Worm (Caenorhabditis elegans): ENCODE results near the gene F27E5.9.

The F27E5.9 gene

DNA sequence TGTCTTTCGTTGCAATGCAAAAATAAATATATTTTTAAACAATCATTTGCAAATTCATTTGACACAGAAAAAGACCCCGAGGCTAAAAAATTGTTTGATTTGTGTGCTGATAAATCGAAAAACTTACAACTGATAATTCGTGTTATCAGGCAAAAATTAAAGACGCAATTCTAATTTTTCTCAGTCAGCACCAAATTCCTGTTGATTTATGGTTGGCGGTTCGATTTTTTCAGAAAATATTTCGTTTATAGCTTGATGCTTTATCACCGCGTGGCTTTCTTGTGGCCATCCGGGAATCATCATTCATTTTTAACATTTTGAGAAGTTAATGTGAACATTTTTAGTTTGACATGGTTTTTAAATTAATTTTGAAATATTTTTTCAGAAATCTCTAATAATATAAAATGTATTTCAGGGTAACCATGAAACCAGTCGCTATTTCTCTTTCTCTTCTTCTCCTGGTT is 4.5 kb downstream of the F27E5.9 start, which contains the start of gene asah-2:
asah-2 (plus strand) TSS at position 414 of the 464 bp plus-strand sequence.
- TF ChIP-seq ztf-29 (GFP tag; IDR thresholded peaks at IDR 0.05), result no peak
- TF ChIP-seq ref-1 (GFP tag; conservative IDR thresholded peaks at IDR 0.05), result no peak

DNA sequence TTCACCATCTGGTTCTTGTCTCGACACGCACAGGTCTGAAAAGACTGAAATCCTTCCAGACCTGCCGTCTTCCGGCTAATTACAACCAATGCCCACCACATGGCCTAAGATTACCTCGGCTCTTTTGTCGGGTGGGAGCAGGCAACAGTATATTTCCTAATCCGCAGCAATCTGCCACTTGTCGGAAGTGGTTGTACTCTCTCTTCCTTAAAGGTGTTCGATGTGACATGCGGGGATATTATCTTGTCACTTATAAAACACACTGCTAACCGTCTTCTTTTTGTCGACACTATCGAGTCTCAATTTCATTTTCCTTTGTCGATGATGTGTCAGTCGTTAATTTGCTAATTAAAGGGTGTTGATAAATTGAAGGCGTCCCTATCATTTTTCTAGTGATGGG is 9.3 kb downstream of the F27E5.9 start, which contains the start of gene F27E5.3:
F27E5.3 (minus strand) TSS at position 101 of the 400 bp plus-strand sequence.
- TF ChIP-seq ztf-29 (GFP tag; IDR thresholded peaks at IDR 0.05) (no peak), med-1 (GFP tag; optimal IDR thresholded peaks at IDR 0.05; ENCODE audit: insufficient read depth) (no peak), cog-1 (tag; optimal IDR thresholded peaks at IDR 0.05) (no peak), flt-1 (GFP tag; IDR thresholded peaks at IDR 0.05) (no peak), ref-1 (GFP tag; conservative IDR thresholded peaks at IDR 0.05) (no peak), tab-1 (GFP tag; IDR thresholded peaks at IDR 0.05) (no peak), T22C8.4 (GFP tag; IDR thresholded peaks at IDR 0.05) (no peak), ztf-23 (GFP tag; IDR thresholded peaks at IDR 0.05) (no peak), klf-2 (GFP tag; conservative IDR thresholded peaks at IDR 0.05) (no peak)

DNA sequence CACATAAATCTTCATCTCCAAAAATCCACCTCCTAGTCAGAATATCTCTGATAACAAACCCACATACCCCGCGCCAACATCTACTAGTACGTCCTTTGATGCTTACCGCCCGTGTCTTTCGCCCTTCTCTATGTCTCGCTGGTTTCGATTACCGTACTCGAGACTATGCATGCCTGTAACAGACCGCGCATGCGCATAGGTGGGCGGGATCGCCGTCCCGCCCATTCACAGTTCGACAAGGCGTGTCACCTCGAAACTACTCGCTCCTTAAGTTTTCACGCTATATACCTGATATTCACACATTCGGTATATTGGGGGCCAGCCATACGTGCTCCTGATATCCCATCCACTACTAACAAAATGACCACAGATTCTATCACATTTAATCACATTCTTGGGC is 11.7 kb downstream of the F27E5.9 start, which contains the start of gene pax-3:
pax-3 (plus strand) TSS at position 83 of the 400 bp plus-strand sequence.
- no peak for TF ChIP-seq med-1 (GFP tag; optimal IDR thresholded peaks at IDR 0.05; ENCODE audit: insufficient read depth)
- no peak for TF ChIP-seq tab-1 (GFP tag; IDR thresholded peaks at IDR 0.05)
- no peak for TF ChIP-seq T22C8.4 (GFP tag; IDR thresholded peaks at IDR 0.05)
- TF ChIP-seq ztf-29 (GFP tag; IDR thresholded peaks at IDR 0.05), result no peak
- TF ChIP-seq cog-1 (tag; optimal IDR thresholded peaks at IDR 0.05), result no peak
- no peak for TF ChIP-seq klf-2 (GFP tag; conservative IDR thresholded peaks at IDR 0.05)
- no peak for TF ChIP-seq ztf-23 (GFP tag; IDR thresholded peaks at IDR 0.05)
- TF ChIP-seq flt-1 (GFP tag; IDR thresholded peaks at IDR 0.05), result no peak
- no peak for TF ChIP-seq ref-1 (GFP tag; conservative IDR thresholded peaks at IDR 0.05)

DNA sequence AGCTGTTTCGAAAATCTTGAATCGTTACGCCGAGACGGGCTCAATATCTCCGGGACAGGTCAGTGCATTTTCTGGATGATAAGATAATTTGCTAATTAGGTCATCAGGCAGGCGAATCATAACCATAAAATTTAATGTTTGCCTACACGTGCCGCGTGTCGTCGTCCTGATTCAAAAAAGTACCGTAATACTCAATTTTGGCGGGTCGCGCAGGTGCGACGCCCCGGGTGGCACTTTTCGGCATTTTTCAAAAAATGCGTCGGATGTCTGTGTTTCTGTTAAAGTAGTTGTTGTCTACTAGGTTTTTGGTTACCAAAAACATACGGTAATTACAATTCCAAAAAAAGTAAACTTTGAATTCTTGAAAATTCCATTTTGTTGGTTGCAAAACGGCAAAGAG is 12.8 kb downstream of the F27E5.9 start:
- TF ChIP-seq cog-1 (tag; optimal IDR thresholded peaks at IDR 0.05) (no peak), med-1 (GFP tag; optimal IDR thresholded peaks at IDR 0.05; ENCODE audit: insufficient read depth) (no peak), klf-2 (GFP tag; conservative IDR thresholded peaks at IDR 0.05) (no peak), ref-1 (GFP tag; conservative IDR thresholded peaks at IDR 0.05) (no peak), T22C8.4 (GFP tag; IDR thresholded peaks at IDR 0.05) (no peak), flt-1 (GFP tag; IDR thresholded peaks at IDR 0.05) (no peak), tab-1 (GFP tag; IDR thresholded peaks at IDR 0.05) (no peak), ztf-29 (GFP tag; IDR thresholded peaks at IDR 0.05) (no peak), ztf-23 (GFP tag; IDR thresholded peaks at IDR 0.05) (no peak)

DNA sequence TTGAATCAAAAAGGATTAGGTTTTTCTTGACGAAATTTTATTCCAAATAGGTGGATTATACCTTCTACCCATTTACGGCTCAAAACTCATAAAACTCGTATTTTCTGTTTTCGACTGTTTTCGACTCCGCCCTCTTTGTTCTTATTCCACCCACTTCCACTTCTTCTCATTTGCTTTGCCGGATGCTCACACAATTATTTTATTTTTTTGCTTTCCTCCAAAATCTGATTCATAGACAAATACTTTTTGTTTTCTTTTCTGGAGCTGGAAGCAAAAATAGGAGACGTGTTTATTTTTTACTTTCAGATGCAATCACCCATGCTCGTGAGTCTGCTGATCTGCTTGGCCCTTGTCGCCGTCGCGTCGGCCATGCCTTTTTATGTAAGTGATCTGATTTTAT is 20.4 kb downstream of the F27E5.9 start, which contains the start of gene nlp-63:
nlp-63 (plus strand) TSS at position 301 of the 400 bp plus-strand sequence.
- no peak for TF ChIP-seq ztf-23 (GFP tag; IDR thresholded peaks at IDR 0.05)
- TF ChIP-seq ztf-29 (GFP tag; IDR thresholded peaks at IDR 0.05), result no peak
- TF ChIP-seq cog-1 (tag; optimal IDR thresholded peaks at IDR 0.05), result no peak
- no peak for TF ChIP-seq ref-1 (GFP tag; conservative IDR thresholded peaks at IDR 0.05)
- no peak for TF ChIP-seq T22C8.4 (GFP tag; IDR thresholded peaks at IDR 0.05)
- no peak for TF ChIP-seq med-1 (GFP tag; optimal IDR thresholded peaks at IDR 0.05; ENCODE audit: insufficient read depth)
- TF ChIP-seq tab-1 (GFP tag; IDR thresholded peaks at IDR 0.05), result no peak
- TF ChIP-seq flt-1 (GFP tag; IDR thresholded peaks at IDR 0.05), result no peak
- TF ChIP-seq klf-2 (GFP tag; conservative IDR thresholded peaks at IDR 0.05), result no peak

DNA sequence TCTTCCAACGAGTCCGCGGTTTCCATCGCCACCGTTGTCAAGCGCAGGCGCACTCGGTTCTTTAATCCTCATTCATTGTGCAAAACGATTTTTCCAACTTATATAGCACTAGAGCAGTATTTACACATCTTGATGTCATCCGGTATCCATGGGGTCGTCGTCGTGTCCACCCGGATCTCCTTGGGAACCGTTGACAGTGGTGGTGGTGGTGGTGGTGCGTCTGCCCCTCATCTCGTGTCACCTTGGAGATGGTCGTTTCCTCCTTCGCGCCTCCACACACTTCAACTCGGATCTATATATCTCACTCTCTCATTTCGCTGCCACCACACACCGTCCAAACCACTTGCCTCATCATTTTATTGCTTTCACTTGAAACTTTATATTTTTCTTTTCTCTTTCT is 28.0 kb downstream of the F27E5.9 start:
- peak; percentile 51; the same call in 1 of the 2 replicates for TF ChIP-seq flt-1 (GFP tag; IDR thresholded peaks at IDR 0.05)
- no peak for TF ChIP-seq ref-1 (GFP tag; conservative IDR thresholded peaks at IDR 0.05)

DNA sequence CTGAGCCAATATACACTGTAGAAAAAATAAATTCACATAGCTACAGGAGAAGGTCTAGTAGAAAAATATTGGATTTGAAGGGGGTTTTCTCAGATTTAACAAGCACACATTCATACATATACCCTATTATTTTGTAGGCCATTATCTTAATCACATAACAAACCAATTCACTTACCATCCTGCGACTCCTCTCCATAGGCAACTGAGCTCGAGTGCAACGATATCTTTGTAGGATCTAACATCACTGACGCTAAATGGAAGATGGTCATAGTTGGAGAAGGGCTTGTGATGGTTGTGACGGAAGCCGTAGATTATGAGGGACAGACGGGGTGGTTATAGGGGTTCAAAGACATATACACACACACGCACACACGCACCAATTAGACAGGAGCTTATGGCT is 29.4 kb downstream of the F27E5.9 start:
- TF ChIP-seq flt-1 (GFP tag; IDR thresholded peaks at IDR 0.05) (no peak), med-1 (GFP tag; optimal IDR thresholded peaks at IDR 0.05; ENCODE audit: insufficient read depth) (no peak), tab-1 (GFP tag; IDR thresholded peaks at IDR 0.05) (no peak), cog-1 (tag; optimal IDR thresholded peaks at IDR 0.05) (no peak), ref-1 (GFP tag; conservative IDR thresholded peaks at IDR 0.05) (no peak), ztf-29 (GFP tag; IDR thresholded peaks at IDR 0.05) (no peak), klf-2 (GFP tag; conservative IDR thresholded peaks at IDR 0.05) (no peak), ztf-23 (GFP tag; IDR thresholded peaks at IDR 0.05) (no peak), T22C8.4 (GFP tag; IDR thresholded peaks at IDR 0.05) (no peak)

DNA sequence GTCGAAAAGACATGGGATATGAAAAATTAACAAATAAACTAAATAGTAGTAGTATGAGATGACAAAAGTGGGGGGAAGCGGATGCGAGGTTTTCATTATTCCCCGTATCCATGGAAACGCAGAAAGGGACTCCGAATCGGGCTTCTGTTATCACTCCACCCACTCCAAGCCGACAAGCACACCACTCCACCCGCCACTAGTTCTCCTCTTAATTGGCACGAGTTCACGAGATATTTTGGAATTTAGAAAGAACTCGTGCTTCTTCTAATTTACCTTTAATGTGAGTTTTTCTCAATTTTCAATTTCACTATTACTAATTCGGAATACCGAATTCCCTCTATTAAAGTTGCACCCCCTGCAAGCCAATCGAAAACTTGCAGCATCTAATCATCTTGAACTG is 31.6 kb downstream of the F27E5.9 start:
- TF ChIP-seq klf-2 (GFP tag; conservative IDR thresholded peaks at IDR 0.05) (no peak), T22C8.4 (GFP tag; IDR thresholded peaks at IDR 0.05) (no peak), med-1 (GFP tag; optimal IDR thresholded peaks at IDR 0.05; ENCODE audit: insufficient read depth) (no peak)

DNA sequence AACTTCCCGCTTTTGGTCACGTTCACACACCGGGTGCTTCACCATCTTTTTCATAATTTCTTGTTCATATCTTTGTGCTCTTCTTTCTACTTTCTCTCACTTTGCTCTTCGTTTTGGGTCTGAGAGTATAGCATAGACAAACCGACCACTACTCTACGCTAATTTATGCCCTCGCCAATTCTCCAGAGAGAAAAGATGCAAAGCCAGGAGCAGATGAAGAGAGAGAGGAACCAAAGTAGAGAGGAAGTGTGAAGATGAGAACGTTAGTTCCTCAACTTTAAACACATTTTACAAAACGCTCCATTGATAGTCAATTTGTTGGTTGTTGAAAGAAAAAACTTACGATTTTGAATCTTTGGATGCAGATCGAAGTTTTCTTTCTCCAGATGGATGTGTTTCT is 33.0 kb downstream of the F27E5.9 start:
- no peak for TF ChIP-seq ztf-23 (GFP tag; IDR thresholded peaks at IDR 0.05)
- TF ChIP-seq ref-1 (GFP tag; conservative IDR thresholded peaks at IDR 0.05), result no peak
- no peak for TF ChIP-seq flt-1 (GFP tag; IDR thresholded peaks at IDR 0.05)
- TF ChIP-seq T22C8.4 (GFP tag; IDR thresholded peaks at IDR 0.05), result no peak

DNA sequence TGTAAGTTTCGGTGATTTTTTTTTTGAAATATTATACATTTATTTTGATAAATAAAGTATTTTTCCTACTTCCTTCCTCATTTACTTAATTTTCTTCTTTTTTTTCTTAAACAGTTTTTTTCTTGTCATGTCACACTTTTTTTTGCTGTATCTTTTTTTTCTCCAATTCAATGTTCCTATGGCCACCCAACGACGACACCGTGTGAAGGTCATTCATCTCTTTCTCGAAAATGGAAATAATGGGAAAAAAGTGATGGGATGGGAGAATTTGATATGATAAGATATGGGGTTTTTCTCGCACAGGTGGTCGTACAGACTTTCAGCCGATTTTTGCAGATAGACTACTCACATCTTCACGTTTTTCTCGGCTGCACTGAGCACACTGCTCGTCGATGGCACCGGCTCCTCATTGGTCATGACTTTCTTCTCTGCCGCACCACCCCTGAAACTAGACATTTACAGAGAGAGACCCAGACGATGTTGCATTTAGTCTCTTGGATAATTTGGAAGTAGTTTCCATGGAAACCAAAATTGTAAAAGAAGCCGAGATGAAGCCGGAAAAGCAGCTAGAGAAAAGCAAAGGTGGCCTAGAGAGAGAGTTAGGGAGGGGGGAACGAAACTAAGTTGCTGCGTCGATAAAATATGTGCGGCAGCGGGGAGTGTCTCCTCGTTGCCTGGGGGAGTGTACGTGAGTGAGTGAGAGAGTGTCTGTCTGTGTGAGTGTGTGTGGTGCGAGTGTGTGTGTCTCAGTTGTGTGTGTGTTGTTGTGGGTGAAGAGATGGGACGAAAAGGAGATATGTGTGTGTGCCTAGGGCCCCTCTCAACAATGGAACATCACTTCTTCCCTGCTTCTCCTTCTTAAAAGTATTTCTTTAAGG is 34.4 kb downstream of the F27E5.9 start, which contains the start of gene daf-19:
daf-19 (minus strand) TSS at position 442 of the 878 bp plus-strand sequence.
- TF ChIP-seq klf-2 (GFP tag; conservative IDR thresholded peaks at IDR 0.05) (0 out of 2 replicates have a peak, but pooled peaks have one; percentile 21), med-1 (GFP tag; optimal IDR thresholded peaks at IDR 0.05; ENCODE audit: insufficient read depth) (no peak), ztf-29 (GFP tag; IDR thresholded peaks at IDR 0.05) (peak; percentile 87), ref-1 (GFP tag; conservative IDR thresholded peaks at IDR 0.05) (0 out of 2 replicates have a peak, but pooled peaks have one; percentile 18), T22C8.4 (GFP tag; IDR thresholded peaks at IDR 0.05) (peak; percentile 52; the same call in 1 of the 2 replicates), ztf-23 (GFP tag; IDR thresholded peaks at IDR 0.05) (peak; percentile 84), cog-1 (tag; optimal IDR thresholded peaks at IDR 0.05) (peak; percentile 70), tab-1 (GFP tag; IDR thresholded peaks at IDR 0.05) (no peak), flt-1 (GFP tag; IDR thresholded peaks at IDR 0.05) (peak; percentile 83)
